Worm (Caenorhabditis elegans): ENCODE measurements around the gene gpa-5.

gpa-5 gene

DNA sequence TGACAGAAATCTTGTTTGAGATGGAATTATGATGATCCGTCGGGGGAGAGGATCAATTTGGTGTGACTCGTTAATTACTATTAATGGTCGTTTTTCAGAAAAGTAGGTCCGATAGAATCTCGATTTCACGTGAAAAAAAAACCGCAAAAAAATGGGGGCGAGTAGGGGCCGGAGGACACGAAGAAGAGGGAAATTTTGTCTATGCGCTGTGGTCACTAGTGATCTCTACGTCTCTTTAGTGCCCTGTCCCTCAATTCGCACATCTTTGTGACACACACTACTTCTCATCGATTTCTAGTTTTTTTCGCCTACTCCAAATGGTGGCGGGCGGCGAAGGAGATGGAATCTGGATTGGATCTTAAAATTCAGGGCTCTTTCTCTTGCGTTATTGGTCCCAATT, 19.7 kb upstream of the gpa-5 start:
- no peak for TF ChIP-seq tab-1 (GFP tag; IDR thresholded peaks at IDR 0.05)
- no peak for TF ChIP-seq ref-1 (GFP tag; conservative IDR thresholded peaks at IDR 0.05)
- no peak for TF ChIP-seq klf-2 (GFP tag; conservative IDR thresholded peaks at IDR 0.05)
- TF ChIP-seq cog-1 (tag; optimal IDR thresholded peaks at IDR 0.05): no peak
- 0 out of 2 replicates have a peak, but pooled peaks have one; percentile 28 for TF ChIP-seq ztf-23 (GFP tag; IDR thresholded peaks at IDR 0.05)
- TF ChIP-seq med-1 (GFP tag; optimal IDR thresholded peaks at IDR 0.05; ENCODE audit: insufficient read depth): no peak

DNA sequence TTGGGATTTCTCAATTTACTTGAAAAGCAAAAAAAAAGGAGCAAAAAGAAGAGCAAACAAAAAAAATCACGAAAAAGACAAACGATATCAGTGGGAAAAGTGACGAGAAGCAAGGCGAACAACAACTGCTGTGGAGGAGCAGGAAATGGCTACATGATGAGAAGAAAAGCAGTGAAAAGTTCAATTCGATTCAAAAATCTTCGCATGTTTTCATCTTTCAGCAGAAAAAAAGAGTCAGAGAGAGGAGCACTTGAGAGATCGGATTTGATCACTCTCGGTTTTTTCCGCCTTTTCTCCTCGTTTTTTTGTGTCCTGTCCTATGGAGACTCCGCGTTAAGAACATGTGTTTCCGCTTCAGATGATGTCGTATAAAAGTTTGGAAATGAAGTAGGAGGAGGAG, 18.1 kb upstream of the gpa-5 start:
- TF ChIP-seq ref-1 (GFP tag; conservative IDR thresholded peaks at IDR 0.05) (no peak), klf-2 (GFP tag; conservative IDR thresholded peaks at IDR 0.05) (no peak), T22C8.4 (GFP tag; IDR thresholded peaks at IDR 0.05) (no peak), med-1 (GFP tag; optimal IDR thresholded peaks at IDR 0.05; ENCODE audit: insufficient read depth) (no peak), flt-1 (GFP tag; IDR thresholded peaks at IDR 0.05) (no peak), tab-1 (GFP tag; IDR thresholded peaks at IDR 0.05) (no peak), ztf-23 (GFP tag; IDR thresholded peaks at IDR 0.05) (no peak), ztf-29 (GFP tag; IDR thresholded peaks at IDR 0.05) (no peak), cog-1 (tag; optimal IDR thresholded peaks at IDR 0.05) (no peak)

DNA sequence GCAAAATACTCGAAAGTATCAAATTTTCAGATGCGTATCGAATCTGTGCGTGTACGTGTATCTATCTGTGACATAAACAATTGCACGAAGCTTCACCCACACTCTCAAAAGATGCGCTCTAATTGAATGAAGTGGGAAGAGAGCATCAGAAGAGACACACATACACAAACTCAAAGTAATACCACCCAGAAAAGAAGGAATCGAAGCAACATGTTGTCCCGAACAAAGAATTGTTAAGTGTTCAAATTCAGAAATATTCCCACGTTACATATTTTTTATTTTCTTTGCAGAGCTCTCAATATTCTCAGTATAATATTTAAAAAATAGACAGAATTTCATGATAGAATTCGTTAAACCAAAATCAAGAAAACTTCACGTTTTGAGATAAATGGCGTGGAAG, 16.1 kb upstream of the gpa-5 start:
- no peak for TF ChIP-seq cog-1 (tag; optimal IDR thresholded peaks at IDR 0.05)
- TF ChIP-seq ztf-29 (GFP tag; IDR thresholded peaks at IDR 0.05): no peak
- no peak for TF ChIP-seq tab-1 (GFP tag; IDR thresholded peaks at IDR 0.05)
- no peak for TF ChIP-seq flt-1 (GFP tag; IDR thresholded peaks at IDR 0.05)
- no peak for TF ChIP-seq klf-2 (GFP tag; conservative IDR thresholded peaks at IDR 0.05)

DNA sequence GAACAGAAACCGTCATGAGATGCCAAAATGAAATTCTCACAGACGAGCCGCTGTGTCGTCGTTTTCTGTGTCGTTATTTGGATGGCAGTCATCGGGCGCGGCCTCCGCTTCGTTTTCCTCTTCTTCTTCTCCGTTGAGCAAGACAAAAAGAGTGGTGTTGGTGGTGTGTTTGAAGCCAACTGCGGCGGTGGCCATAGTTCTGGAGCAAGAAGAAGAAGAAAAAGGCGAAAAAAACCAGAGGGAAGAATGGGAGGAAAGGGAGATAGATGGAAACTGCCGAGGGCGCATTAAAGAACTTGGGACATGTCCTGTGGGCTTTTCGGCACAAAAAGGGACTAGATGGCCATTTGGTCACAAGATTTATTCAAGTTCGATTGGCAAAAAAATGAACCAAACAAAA, 10.8 kb upstream of the gpa-5 start, which contains the start of gene F53B1.9:
F53B1.9 (minus strand) TSS at position 195 of the 400 bp plus-strand sequence.
- TF ChIP-seq klf-2 (GFP tag; conservative IDR thresholded peaks at IDR 0.05) (no peak), ztf-23 (GFP tag; IDR thresholded peaks at IDR 0.05) (no peak), T22C8.4 (GFP tag; IDR thresholded peaks at IDR 0.05) (no peak), med-1 (GFP tag; optimal IDR thresholded peaks at IDR 0.05; ENCODE audit: insufficient read depth) (no peak), ztf-29 (GFP tag; IDR thresholded peaks at IDR 0.05) (no peak), flt-1 (GFP tag; IDR thresholded peaks at IDR 0.05) (no peak), ref-1 (GFP tag; conservative IDR thresholded peaks at IDR 0.05) (no peak), cog-1 (tag; optimal IDR thresholded peaks at IDR 0.05) (no peak), tab-1 (GFP tag; IDR thresholded peaks at IDR 0.05) (no peak)

DNA sequence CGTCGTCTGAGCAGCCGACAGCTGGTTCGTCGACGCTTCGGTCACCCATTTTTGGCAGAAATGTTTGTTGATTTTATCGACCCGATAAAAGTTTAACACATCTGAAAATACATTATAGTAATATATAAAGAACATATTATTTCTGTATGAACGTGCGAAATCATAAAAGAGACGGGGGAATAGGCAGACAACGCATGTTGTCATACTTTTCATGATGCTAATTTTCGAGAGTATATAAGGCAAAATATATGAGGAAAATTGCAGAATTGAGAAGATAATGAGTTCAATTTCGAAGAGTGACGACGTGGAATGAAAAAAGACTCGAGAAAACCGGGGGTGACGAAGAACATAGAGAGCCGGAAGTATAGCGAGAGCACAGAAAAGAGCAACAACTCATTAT, 9.3 kb upstream of the gpa-5 start, which contains the start of gene F53B1.8:
F53B1.8 (minus strand) TSS at position 101 of the 400 bp plus-strand sequence.
- no peak for TF ChIP-seq flt-1 (GFP tag; IDR thresholded peaks at IDR 0.05)
- TF ChIP-seq ref-1 (GFP tag; conservative IDR thresholded peaks at IDR 0.05): no peak
- no peak for TF ChIP-seq T22C8.4 (GFP tag; IDR thresholded peaks at IDR 0.05)
- TF ChIP-seq cog-1 (tag; optimal IDR thresholded peaks at IDR 0.05): no peak
- no peak for TF ChIP-seq klf-2 (GFP tag; conservative IDR thresholded peaks at IDR 0.05)
- TF ChIP-seq med-1 (GFP tag; optimal IDR thresholded peaks at IDR 0.05; ENCODE audit: insufficient read depth): no peak
- TF ChIP-seq ztf-29 (GFP tag; IDR thresholded peaks at IDR 0.05): no peak
- no peak for TF ChIP-seq tab-1 (GFP tag; IDR thresholded peaks at IDR 0.05)
- no peak for TF ChIP-seq ztf-23 (GFP tag; IDR thresholded peaks at IDR 0.05)

DNA sequence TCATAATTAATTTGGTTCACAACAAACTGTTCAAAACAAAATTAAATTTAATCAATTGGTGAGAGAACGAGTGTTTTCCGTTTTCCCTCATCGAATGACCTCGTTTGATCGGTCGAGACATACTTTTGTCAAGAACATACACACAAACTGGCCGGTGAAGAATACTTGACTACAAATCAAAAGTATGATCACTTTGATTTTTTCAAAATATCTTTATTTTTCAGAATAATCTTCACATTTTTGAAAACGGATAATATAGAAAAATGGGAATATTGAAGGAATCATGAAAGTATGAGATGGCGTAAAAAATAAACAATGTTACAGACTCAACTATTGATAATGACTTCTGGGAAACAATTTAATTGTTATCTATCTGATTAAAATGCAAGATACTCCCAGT, 2.7 kb downstream of the gpa-5 start, which contains the start of gene swip-10:
swip-10 (minus strand) TSS at position 101 of the 400 bp plus-strand sequence.
- no peak for TF ChIP-seq klf-2 (GFP tag; conservative IDR thresholded peaks at IDR 0.05)
- TF ChIP-seq cog-1 (tag; optimal IDR thresholded peaks at IDR 0.05): no peak
- no peak for TF ChIP-seq med-1 (GFP tag; optimal IDR thresholded peaks at IDR 0.05; ENCODE audit: insufficient read depth)
- TF ChIP-seq flt-1 (GFP tag; IDR thresholded peaks at IDR 0.05): no peak
- TF ChIP-seq ztf-29 (GFP tag; IDR thresholded peaks at IDR 0.05): no peak
- TF ChIP-seq tab-1 (GFP tag; IDR thresholded peaks at IDR 0.05): no peak
- TF ChIP-seq ztf-23 (GFP tag; IDR thresholded peaks at IDR 0.05): no peak
- TF ChIP-seq T22C8.4 (GFP tag; IDR thresholded peaks at IDR 0.05): no peak
- no peak for TF ChIP-seq ref-1 (GFP tag; conservative IDR thresholded peaks at IDR 0.05)

DNA sequence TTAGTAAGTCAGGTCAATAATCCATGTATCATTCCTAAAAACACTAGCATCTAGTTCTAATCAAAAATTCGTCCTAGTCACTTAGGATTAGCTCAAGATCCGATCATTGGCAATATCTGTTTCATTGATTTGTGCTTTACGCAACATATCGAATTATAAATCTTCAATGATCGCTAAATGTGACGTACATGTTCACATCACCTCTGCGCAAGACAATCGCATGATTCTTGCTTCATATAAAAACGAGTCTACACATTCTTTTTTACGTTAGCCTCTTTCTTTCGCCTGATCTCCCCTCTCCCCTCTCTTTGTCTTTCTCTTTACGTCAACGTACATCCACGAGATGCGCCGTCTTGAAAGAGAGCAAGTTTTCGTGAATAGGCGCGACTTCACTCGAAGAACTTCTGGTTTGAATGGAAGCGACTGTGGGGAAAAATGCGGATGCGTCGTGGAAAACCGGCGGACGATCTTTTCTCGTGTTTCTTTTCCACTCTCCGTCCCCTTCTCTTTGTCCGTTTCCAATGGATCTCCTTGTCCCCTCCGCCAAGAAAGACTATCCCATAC, 4.5 kb downstream of the gpa-5 start:
- no peak for TF ChIP-seq ztf-23 (GFP tag; IDR thresholded peaks at IDR 0.05)

DNA sequence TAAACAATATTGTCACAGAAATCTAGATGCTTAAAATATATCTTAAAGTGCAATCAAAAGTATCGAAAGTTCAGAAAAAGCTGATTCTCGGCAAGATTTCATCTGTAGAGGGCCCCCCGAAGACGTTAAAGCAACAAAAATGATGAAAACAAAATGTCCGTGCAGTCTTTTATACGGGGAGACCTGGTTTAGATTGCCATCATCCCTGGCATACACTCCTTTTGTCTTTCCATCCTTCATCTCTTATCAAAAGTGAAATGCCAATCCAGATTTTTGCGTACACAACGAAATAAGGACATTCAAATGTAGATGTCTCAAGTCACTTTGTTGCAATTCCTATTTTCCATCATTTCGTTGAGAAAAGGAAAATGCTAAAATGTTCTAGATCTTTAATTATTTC, 6.7 kb downstream of the gpa-5 start:
- TF ChIP-seq T22C8.4 (GFP tag; IDR thresholded peaks at IDR 0.05): no peak
- TF ChIP-seq ztf-23 (GFP tag; IDR thresholded peaks at IDR 0.05): no peak
- TF ChIP-seq med-1 (GFP tag; optimal IDR thresholded peaks at IDR 0.05; ENCODE audit: insufficient read depth): no peak
- no peak for TF ChIP-seq ztf-29 (GFP tag; IDR thresholded peaks at IDR 0.05)
- TF ChIP-seq flt-1 (GFP tag; IDR thresholded peaks at IDR 0.05): no peak
- no peak for TF ChIP-seq tab-1 (GFP tag; IDR thresholded peaks at IDR 0.05)
- no peak for TF ChIP-seq cog-1 (tag; optimal IDR thresholded peaks at IDR 0.05)
- no peak for TF ChIP-seq klf-2 (GFP tag; conservative IDR thresholded peaks at IDR 0.05)

DNA sequence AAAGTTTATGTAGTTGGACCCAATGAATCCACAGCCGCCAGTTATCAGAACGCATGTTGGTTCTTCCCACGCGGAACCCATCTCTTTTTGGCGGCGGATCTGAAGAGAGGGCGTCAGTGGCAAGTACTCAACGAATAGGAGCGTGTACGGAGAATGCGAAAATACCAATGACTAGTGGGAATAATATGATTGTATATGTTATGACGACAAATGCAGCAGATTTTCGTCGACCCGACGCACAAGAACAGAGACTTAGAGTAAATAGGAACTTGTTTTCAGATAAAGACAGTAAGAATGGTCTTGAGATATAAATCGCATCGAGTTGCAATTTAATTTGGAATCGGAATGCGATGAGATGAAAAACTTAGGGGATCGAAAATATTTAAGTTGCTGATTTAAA, 7.9 kb downstream of the gpa-5 start, which contains the start of gene bus-5:
bus-5 (minus strand) TSS at position 101 of the 400 bp plus-strand sequence.
- TF ChIP-seq klf-2 (GFP tag; conservative IDR thresholded peaks at IDR 0.05) (no peak), flt-1 (GFP tag; IDR thresholded peaks at IDR 0.05) (no peak), tab-1 (GFP tag; IDR thresholded peaks at IDR 0.05) (no peak), ztf-29 (GFP tag; IDR thresholded peaks at IDR 0.05) (no peak)

DNA sequence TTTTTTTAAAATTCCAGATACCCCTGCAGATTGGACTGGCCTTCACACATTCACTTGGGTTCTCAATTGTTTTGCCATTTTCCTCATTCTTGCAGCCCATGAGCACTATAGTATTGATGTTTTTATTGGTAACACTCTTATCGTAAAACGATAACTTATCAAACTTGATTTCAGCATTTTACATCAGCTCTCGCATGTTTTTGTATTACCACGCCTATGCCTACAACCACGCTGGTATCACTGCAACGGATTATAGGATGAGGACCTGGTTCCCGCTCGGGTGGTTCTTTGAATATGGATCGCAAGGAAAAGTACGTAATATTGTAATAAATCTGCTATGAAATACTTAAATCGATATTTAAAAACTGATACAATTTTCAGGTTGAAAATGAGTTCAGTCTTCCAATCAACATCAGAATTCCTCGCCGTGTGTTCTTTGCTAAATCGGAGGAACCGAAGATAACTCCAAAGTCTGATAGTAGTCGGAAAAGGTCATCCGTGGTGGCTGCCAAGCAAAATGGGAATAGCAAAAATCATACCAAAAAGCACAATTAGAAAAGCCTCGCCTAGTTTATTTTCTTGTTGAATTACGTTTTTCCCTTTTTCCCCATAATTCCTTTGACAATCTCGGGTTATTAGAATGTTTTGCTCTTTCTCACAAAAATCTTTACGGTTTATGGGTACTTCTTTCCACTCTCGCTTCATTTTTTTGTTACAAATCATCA, 10.1 kb downstream of the gpa-5 start:
- no peak for TF ChIP-seq flt-1 (GFP tag; IDR thresholded peaks at IDR 0.05)
- no peak for TF ChIP-seq T22C8.4 (GFP tag; IDR thresholded peaks at IDR 0.05)
- no peak for TF ChIP-seq ztf-23 (GFP tag; IDR thresholded peaks at IDR 0.05)
- no peak for TF ChIP-seq klf-2 (GFP tag; conservative IDR thresholded peaks at IDR 0.05)
- no peak for TF ChIP-seq tab-1 (GFP tag; IDR thresholded peaks at IDR 0.05)
- no peak for TF ChIP-seq ref-1 (GFP tag; conservative IDR thresholded peaks at IDR 0.05)
- TF ChIP-seq cog-1 (tag; optimal IDR thresholded peaks at IDR 0.05): no peak
